Worm (Caenorhabditis elegans) whole organism, L1 larva: ENCODE results near the gene T12C9.7.

ENCODE experiments used
- mdl-1 ChIP-seq, 2 experiments: fragments of 150-350 bp; optimal IDR thresholded peaks; 2 replicates each; lab custom pipeline; 2014 to 2017; ENCODE audit warnings: missing biosample characterization in 2 of 2, missing genetic modification characterization in 2 of 2, inconsistent platforms in 1 of 2
- nhr-76 ChIP-seq: sonication (generic microtip); optimal IDR thresholded peaks from 2 replicates; lab custom pipeline; 2017; ENCODE audit warnings: missing biosample characterization, missing genetic modification characterization
- pqm-1 ChIP-seq: sonication (generic microtip); optimal IDR thresholded peaks from 3 replicates; lab custom pipeline; 2017; ENCODE audit warnings: missing biosample characterization, missing genetic modification characterization
- zag-1 ChIP-seq: fragments of 150-350 bp; optimal IDR thresholded peaks from 2 replicates; lab custom pipeline; 2014; ENCODE audit warnings: missing biosample characterization, missing genetic modification characterization

DNA sequence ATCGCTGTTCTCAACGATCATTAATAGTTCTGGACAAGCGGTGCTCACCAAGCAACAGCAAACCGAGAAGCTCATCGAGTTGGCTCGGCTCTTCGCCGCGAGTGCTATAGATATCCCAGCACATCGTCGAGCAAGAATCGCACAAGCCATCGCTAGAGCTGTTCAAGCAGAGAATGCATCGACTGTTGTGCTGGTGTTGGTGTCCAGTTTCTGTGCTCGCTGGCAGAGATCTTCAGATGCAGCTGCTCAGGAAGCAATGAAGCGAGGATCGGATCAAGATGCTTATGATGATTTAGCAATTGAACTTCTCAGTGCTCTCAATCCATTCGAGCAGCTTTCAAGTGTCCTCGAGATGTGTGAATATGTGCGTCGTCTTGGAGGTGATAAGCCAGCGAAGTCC, 32.6 kb downstream of the T12C9.7 start:
- TF ChIP-seq pqm-1 (tag; lab: Kevin White, UChicago) (no peak), zag-1 (tag; lab: Kevin White, UChicago) (no peak), mdl-1 (tag; optimal IDR thresholded peaks at IDR 0.05; lab: Kevin White, UChicago) (no peak), nhr-76 (tag; lab: Kevin White, UChicago) (no peak)
